Fruit fly (Drosophila melanogaster): ENCODE data around the gene CG15211.

CG15211 gene

DNA sequence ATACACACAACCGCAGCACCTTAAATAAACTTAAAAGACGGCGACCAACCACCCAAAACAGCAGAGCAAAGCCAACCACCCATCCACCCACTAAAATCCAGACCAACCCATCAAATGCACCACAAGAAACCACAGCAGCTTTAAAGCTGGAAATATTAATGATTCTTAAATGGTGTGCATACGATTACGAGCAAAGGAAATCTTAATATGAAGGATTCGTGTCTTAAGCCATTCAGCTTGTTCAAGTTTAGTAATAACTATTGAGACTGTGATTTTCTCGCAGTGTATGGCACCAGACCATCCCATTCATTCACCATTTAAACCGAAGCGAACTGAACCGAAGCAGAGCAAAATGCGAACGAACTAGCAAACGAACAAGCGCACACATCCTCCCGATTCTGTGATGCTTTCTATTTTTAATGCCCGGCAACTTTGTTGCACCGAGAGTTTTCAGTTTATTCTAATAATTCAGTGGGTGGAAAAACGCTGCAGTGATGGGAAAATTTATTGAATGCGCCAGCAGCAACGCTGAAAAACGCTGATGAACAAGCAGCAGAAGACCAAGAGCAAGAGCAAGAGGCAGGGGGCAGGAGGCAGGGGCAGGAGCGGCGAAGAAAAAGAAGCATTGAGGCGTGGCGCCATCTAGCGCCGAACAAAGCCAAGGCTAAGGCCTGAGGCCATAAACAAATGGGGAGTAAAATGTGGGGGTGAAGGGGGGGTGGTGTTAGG is 34.8 kb upstream of the CG15211 start (continued):
- TF ChIP-seq HmgZ (tag; optimal IDR thresholded peaks at IDR 0.05) (peak; percentile 83), disco-r (GFP tag; optimal IDR thresholded peaks at IDR 0.05) (peak; percentile 43), CG17385 (GFP tag; optimal IDR thresholded peaks at IDR 0.05) (peak; percentile 85), klu (GFP tag; IDR thresholded peaks at IDR 0.05) (peak; percentile 67), CG4424 (GFP tag; optimal IDR thresholded peaks at IDR 0.05) (peak; percentile 72), CHES-1-like (GFP tag; optimal IDR thresholded peaks at IDR 0.05) (peak; percentile 85), btn (GFP tag; optimal IDR thresholded peaks at IDR 0.05) (peak; percentile 86), zen2 (GFP tag; IDR thresholded peaks at IDR 0.05; ENCODE audit: partially characterized antibody) (no peak), HmgD (GFP tag; optimal IDR thresholded peaks at IDR 0.05) (peak; percentile 4), vnd (GFP tag; IDR thresholded peaks at IDR 0.05; ENCODE audit: partially characterized antibody) (no peak), CG14050 (GFP tag; IDR thresholded peaks at IDR 0.05) (peak; percentile 65; the same call in 2 of the 3 replicates), nom (GFP tag; optimal IDR thresholded peaks at IDR 0.05) (no peak), CG42726 (GFP tag; IDR thresholded peaks at IDR 0.05; ENCODE audit: partially characterized antibody) (no peak), chn (GFP tag; optimal IDR thresholded peaks at IDR 0.05) (peak; percentile 70), CG2116 (GFP tag; optimal IDR thresholded peaks at IDR 0.05) (peak; percentile 6), sna (GFP tag; IDR thresholded peaks at IDR 0.05; ENCODE audit: partially characterized antibody) (no peak), D19A (tag; optimal IDR thresholded peaks at IDR 0.05) (peak; percentile 80), row (GFP tag; IDR thresholded peaks at IDR 0.05) (peak; percentile 90), crp (GFP tag; optimal IDR thresholded peaks at IDR 0.05) (peak in 1 of 2 experiments; percentile 27), tio (GFP tag; optimal IDR thresholded peaks at IDR 0.05) (no peak), CG15601 (tag; optimal IDR thresholded peaks at IDR 0.05) (peak; percentile 82), CG13624 (GFP tag; optimal IDR thresholded peaks at IDR 0.05) (peak; percentile 81), Hr78 (GFP tag; optimal IDR thresholded peaks at IDR 0.05) (peak in 1 of 2 experiments; percentile 68), crc (GFP tag; optimal IDR thresholded peaks at IDR 0.05) (peak; percentile 35), rib (GFP tag; IDR thresholded peaks at IDR 0.05) (no peak; the same call in 1 of the 2 replicates), CG34422 (GFP tag; IDR thresholded peaks at IDR 0.05) (peak; percentile 87), CG17612 (GFP tag; IDR thresholded peaks at IDR 0.05) (no peak), twi (tag; optimal IDR thresholded peaks at IDR 0.05) (peak; percentile 62), CG13287 (GFP tag; IDR thresholded peaks at IDR 0.05; ENCODE audit: partially characterized antibody) (no peak), CG14441 (GFP tag; IDR thresholded peaks at IDR 0.05) (peak; percentile 86), CrebB (tag; optimal IDR thresholded peaks at IDR 0.05) (peak; percentile 74), fd64A (GFP tag; optimal IDR thresholded peaks at IDR 0.05) (peak; percentile 79), eve (GFP tag; optimal IDR thresholded peaks at IDR 0.05) (peak in 1 of 2 experiments; percentile 97), jumu (GFP tag; optimal IDR thresholded peaks at IDR 0.05) (peak; percentile 87), B-H2 (GFP tag; optimal IDR thresholded peaks at IDR 0.05) (peak; percentile 61), CTCF (GFP tag; optimal IDR thresholded peaks at IDR 0.05) (peak; percentile 88), CG12942 (GFP tag; optimal IDR thresholded peaks at IDR 0.05) (peak; percentile 43), Bgb (GFP tag; IDR thresholded peaks at IDR 0.05; ENCODE audit: partially characterized antibody) (no peak), Xbp1 (GFP tag; optimal IDR thresholded peaks at IDR 0.05) (peak; percentile 68), CG32532 (GFP tag; IDR thresholded peaks at IDR 0.05) (peak; percentile 84), CG16863 (GFP tag; optimal IDR thresholded peaks at IDR 0.05) (peak; percentile 87), Kr (GFP tag; optimal IDR thresholded peaks at IDR 0.05) (no peak), CG7556 (GFP tag; optimal IDR thresholded peaks at IDR 0.05) (peak; percentile 91), Scr (GFP tag; IDR thresholded peaks at IDR 0.05; ENCODE audit: partially characterized antibody) (no peak), NC2β (GFP tag; optimal IDR thresholded peaks at IDR 0.05) (peak; percentile 58), Elba2 (GFP tag; optimal IDR thresholded peaks at IDR 0.05) (no peak), ash1 (GFP tag; optimal IDR thresholded peaks at IDR 0.05) (peak; percentile 46), cas (GFP tag; IDR thresholded peaks at IDR 0.05) (no peak), Rx (GFP tag; IDR thresholded peaks at IDR 0.05) (peak; percentile 80)
